Fruit fly (Drosophila melanogaster) whole organism, prepupa: ENCODE data around the gene raskol.

ENCODE experiments used
- Blimp-1 ChIP-seq: fragments of 200-800 bp; sonication (Bioruptor generic); optimal IDR thresholded peaks from 3 replicates; lab custom pipeline; 2017; ENCODE audit warnings: missing biosample characterization, missing genetic modification characterization, mild to moderate bottlenecking, moderate library complexity, missing genetic modification reagents
- CG11294 ChIP-seq: fragments of 200-800 bp; sonication (Bioruptor generic); IDR thresholded peaks from 2 replicates; pipeline ENCODE4 v1.3.6; 2022; ENCODE audit warnings: missing biosample characterization, missing genetic modification characterization
- CG11762 ChIP-seq: fragments of 200-800 bp; sonication (Bioruptor generic); optimal IDR thresholded peaks from 3 replicates; lab custom pipeline; 2016; ENCODE audit warnings: missing biosample characterization, missing genetic modification characterization; ENCODE audit not compliant: insufficient read depth
- CG11902 ChIP-seq: fragments of 200-800 bp; sonication (Bioruptor generic); optimal IDR thresholded peaks from 3 replicates; lab custom pipeline; 2016; ENCODE audit warnings: missing biosample characterization, missing genetic modification characterization
- CG16779 ChIP-seq: fragments of 200-800 bp; sonication (Bioruptor generic); optimal IDR thresholded peaks from 3 replicates; lab custom pipeline; 2017; ENCODE audit warnings: missing biosample characterization, mild to moderate bottlenecking, missing genetic modification characterization
- CG3032 ChIP-seq: fragments of 200-800 bp; optimal IDR thresholded peaks from 2 replicates; lab custom pipeline; 2019; ENCODE audit warnings: missing biosample characterization, mild to moderate bottlenecking, missing genetic modification characterization, moderate library complexity
- CG31627 ChIP-seq: fragments of 200-800 bp; sonication (Bioruptor generic); optimal IDR thresholded peaks from 3 replicates; lab custom pipeline; 2016; ENCODE audit warnings: missing biosample characterization, missing genetic modification characterization
- CG32006 ChIP-seq: fragments of 200-800 bp; sonication (Bioruptor generic); optimal IDR thresholded peaks from 3 replicates; lab custom pipeline; 2017; ENCODE audit warnings: missing biosample characterization, mild to moderate bottlenecking, missing genetic modification characterization
- CG34406 ChIP-seq: fragments of 200-800 bp; sonication (Bioruptor generic); optimal IDR thresholded peaks from 3 replicates; lab custom pipeline; 2016; ENCODE audit warnings: missing biosample characterization, missing genetic modification characterization
- CG3919 ChIP-seq: fragments of 200-800 bp; sonication (Bioruptor generic); optimal IDR thresholded peaks from 3 replicates; lab custom pipeline; 2016; ENCODE audit warnings: missing biosample characterization, missing genetic modification characterization
- CG4318 ChIP-seq: fragments of 200-800 bp; sonication (Bioruptor generic); optimal IDR thresholded peaks from 3 replicates; lab custom pipeline; 2017; ENCODE audit warnings: missing biosample characterization, mild to moderate bottlenecking, missing genetic modification characterization
- CG6163 ChIP-seq: fragments of 200-800 bp; sonication (Bioruptor generic); IDR thresholded peaks from 3 replicates; pipeline ENCODE4 v1.3.6; 2022; ENCODE audit warnings: missing biosample characterization, missing genetic modification characterization
- CG6276 ChIP-seq: fragments of 200-800 bp; sonication (Bioruptor generic); optimal IDR thresholded peaks from 2 replicates; lab custom pipeline; 2017; ENCODE audit warnings: missing biosample characterization, mild to moderate bottlenecking, missing genetic modification characterization
- CG6808 ChIP-seq: fragments of 200-800 bp; sonication (Bioruptor generic); optimal IDR thresholded peaks from 3 replicates; lab custom pipeline; 2017; ENCODE audit warnings: missing biosample characterization, missing genetic modification characterization, mild to moderate bottlenecking, moderate library complexity, missing genetic modification reagents
- CG6854 ChIP-seq: fragments of 200-800 bp; sonication (Bioruptor generic); optimal IDR thresholded peaks from 2 replicates; lab custom pipeline; 2017; ENCODE audit warnings: missing biosample characterization, mild to moderate bottlenecking, missing genetic modification characterization
- CG8319 ChIP-seq: fragments of 200-800 bp; sonication (Bioruptor generic); optimal IDR thresholded peaks from 3 replicates; lab custom pipeline; 2016; ENCODE audit warnings: missing biosample characterization, missing genetic modification characterization
- CG8632 ChIP-seq: fragments of 200-800 bp; sonication (Bioruptor generic); optimal IDR thresholded peaks from 3 replicates; lab custom pipeline; 2016; ENCODE audit warnings: missing biosample characterization, missing genetic modification characterization
- CG9139 ChIP-seq: fragments of 200-800 bp; sonication (Bioruptor generic); optimal IDR thresholded peaks from 3 replicates; lab custom pipeline; 2017; ENCODE audit warnings: missing biosample characterization, mild to moderate bottlenecking, missing genetic modification characterization
- Eip78C ChIP-seq: fragments of 200-800 bp; sonication (Bioruptor generic); peaks from one replicate; lab custom pipeline; 2016; ENCODE audit warnings: missing biosample characterization, missing genetic modification characterization
- Eip93F ChIP-seq: fragments of 200-800 bp; sonication (Bioruptor generic); optimal IDR thresholded peaks from 2 replicates; lab custom pipeline; 2016; ENCODE audit warnings: missing biosample characterization, mild to moderate bottlenecking, missing genetic modification characterization
- Ets21C ChIP-seq: fragments of 200-800 bp; sonication (Bioruptor generic); optimal IDR thresholded peaks from 3 replicates; lab custom pipeline; 2016; ENCODE audit warnings: missing biosample characterization, missing genetic modification characterization
- Ets96B ChIP-seq: fragments of 200-800 bp; optimal IDR thresholded peaks from 2 replicates; lab custom pipeline; 2019; ENCODE audit warnings: missing biosample characterization, mild to moderate bottlenecking, missing genetic modification characterization, moderate library complexity
- Hr38 ChIP-seq: sonication (Bioruptor generic); optimal IDR thresholded peaks from 2 replicates; lab custom pipeline; 2016; ENCODE audit warnings: missing biosample characterization, missing genetic modification characterization
- Hr4 ChIP-seq: fragments of 200-800 bp; sonication (Bioruptor generic); optimal IDR thresholded peaks from 3 replicates; lab custom pipeline; 2016; ENCODE audit warnings: missing biosample characterization, missing genetic modification characterization
- Lpt ChIP-seq: fragments of 200-800 bp; sonication (Bioruptor generic); optimal IDR thresholded peaks from 3 replicates; lab custom pipeline; 2016; ENCODE audit warnings: missing biosample characterization, missing genetic modification characterization
- Smox ChIP-seq: fragments of 200-800 bp; sonication (Bioruptor generic); optimal IDR thresholded peaks from 3 replicates; lab custom pipeline; 2016; ENCODE audit warnings: missing biosample characterization, missing genetic modification characterization
- Sox14 ChIP-seq: fragments of 200-800 bp; sonication (Bioruptor generic); optimal IDR thresholded peaks from 3 replicates; lab custom pipeline; 2016; ENCODE audit warnings: missing biosample characterization, missing genetic modification characterization
- achi ChIP-seq: fragments of 200-800 bp; sonication (Bioruptor generic); optimal IDR thresholded peaks from 3 replicates; lab custom pipeline; 2016; ENCODE audit warnings: missing biosample characterization, missing genetic modification characterization
- acj6 ChIP-seq: fragments of 200-800 bp; sonication (Bioruptor generic); optimal IDR thresholded peaks from 3 replicates; lab custom pipeline; 2016; ENCODE audit warnings: missing biosample characterization, missing genetic modification characterization
- dac ChIP-seq: fragments of 200-800 bp; sonication (Bioruptor generic); optimal IDR thresholded peaks from 2 replicates; lab custom pipeline; 2017; ENCODE audit warnings: missing biosample characterization, mild to moderate bottlenecking, missing genetic modification characterization
- dsx ChIP-seq: fragments of 200-800 bp; optimal IDR thresholded peaks from 3 replicates; lab custom pipeline; 2019; ENCODE audit warnings: missing biosample characterization, mild to moderate bottlenecking, missing genetic modification characterization, moderate library complexity; ENCODE audit not compliant: poor library complexity, severe bottlenecking
- eg ChIP-seq: fragments of 200-800 bp; sonication (Bioruptor generic); IDR thresholded peaks from 3 replicates; pipeline ENCODE4 v1.3.6; 2022; ENCODE audit warnings: missing biosample characterization, missing genetic modification characterization
- esn ChIP-seq: fragments of 200-800 bp; sonication (Bioruptor generic); optimal IDR thresholded peaks from 2 replicates; lab custom pipeline; 2016; ENCODE audit warnings: missing biosample characterization, mild to moderate bottlenecking, missing genetic modification characterization, moderate library complexity
- fd59A ChIP-seq: fragments of 200-800 bp; sonication (Bioruptor generic); optimal IDR thresholded peaks from 2 replicates; lab custom pipeline; 2017; ENCODE audit warnings: missing biosample characterization, mild to moderate bottlenecking, missing genetic modification characterization, missing genetic modification reagents
- fd85E ChIP-seq: fragments of 200-800 bp; sonication (Bioruptor generic); optimal IDR thresholded peaks from 3 replicates; lab custom pipeline; 2016; ENCODE audit warnings: missing biosample characterization, missing genetic modification characterization
- fkh ChIP-seq: fragments of 200-800 bp; sonication (Bioruptor generic); optimal IDR thresholded peaks from 3 replicates; lab custom pipeline; 2017; ENCODE audit warnings: missing biosample characterization, mild to moderate bottlenecking, missing genetic modification characterization, moderate library complexity
- lz ChIP-seq: fragments of 200-800 bp; sonication (Bioruptor generic); optimal IDR thresholded peaks from 3 replicates; lab custom pipeline; 2016; ENCODE audit warnings: missing biosample characterization, missing genetic modification characterization
- net ChIP-seq: fragments of 200-800 bp; sonication (Bioruptor generic); optimal IDR thresholded peaks from 3 replicates; lab custom pipeline; 2016; ENCODE audit warnings: missing biosample characterization, missing genetic modification characterization
- topi ChIP-seq: fragments of 200-800 bp; sonication (Bioruptor generic); optimal IDR thresholded peaks from 3 replicates; lab custom pipeline; 2016; ENCODE audit warnings: missing biosample characterization, missing genetic modification characterization
- vri ChIP-seq: fragments of 200-800 bp; sonication (Bioruptor generic); optimal IDR thresholded peaks from 3 replicates; lab custom pipeline; 2016; ENCODE audit warnings: missing biosample characterization, mild to moderate bottlenecking, missing genetic modification characterization

The raskol gene

DNA sequence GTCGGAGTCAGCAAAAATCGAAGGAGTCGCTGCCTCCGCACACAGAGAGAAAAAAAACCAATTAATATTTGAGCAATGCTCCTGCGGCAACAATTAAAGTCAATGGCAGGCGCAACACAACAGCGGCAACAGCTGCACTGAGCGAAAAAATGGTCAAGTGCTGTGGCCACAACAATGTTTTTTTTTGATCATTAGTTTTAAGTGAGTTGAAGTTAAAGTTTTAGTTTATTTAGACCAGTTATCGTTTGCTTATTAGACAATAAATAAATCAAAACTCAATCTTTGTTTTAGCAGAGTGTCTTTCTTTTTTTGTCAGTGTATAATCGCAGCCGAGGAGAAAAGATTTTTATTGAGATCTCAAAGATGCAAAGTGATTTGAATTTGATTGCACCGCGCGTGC, 50.6 kb downstream of the raskol start (continued):
- TF ChIP-seq net (peak; percentile 11), Ets96B (peak; percentile 9), CG3919 (GFP tag; lab: Kevin White, UChicago) (peak; percentile 44), esn (GFP tag; lab: Kevin White, UChicago) (peak; percentile 79), Blimp-1 (GFP tag; lab: Kevin White, UChicago) (no peak), achi (GFP tag; lab: Kevin White, UChicago) (peak; percentile 29), fd85E (GFP tag; lab: Kevin White, UChicago) (no peak), CG6854 (GFP tag; lab: Kevin White, UChicago) (peak; percentile 34), CG16779 (tag; lab: Kevin White, UChicago) (no peak), Hr38 (GFP tag; lab: Kevin White, UChicago) (no peak), CG11902 (GFP tag; lab: Kevin White, UChicago) (peak; percentile 25), CG11294 (GFP tag; lab: Robert Waterston, UW) (no peak), CG34406 (GFP tag; lab: Kevin White, UChicago) (peak; percentile 45), Sox14 (GFP tag; lab: Kevin White, UChicago) (peak; percentile 37), topi (GFP tag; lab: Kevin White, UChicago) (peak; percentile 77), Hr4 (GFP tag; lab: Kevin White, UChicago) (no peak), Eip93F (GFP tag; lab: Kevin White, UChicago) (peak; percentile 4)

DNA sequence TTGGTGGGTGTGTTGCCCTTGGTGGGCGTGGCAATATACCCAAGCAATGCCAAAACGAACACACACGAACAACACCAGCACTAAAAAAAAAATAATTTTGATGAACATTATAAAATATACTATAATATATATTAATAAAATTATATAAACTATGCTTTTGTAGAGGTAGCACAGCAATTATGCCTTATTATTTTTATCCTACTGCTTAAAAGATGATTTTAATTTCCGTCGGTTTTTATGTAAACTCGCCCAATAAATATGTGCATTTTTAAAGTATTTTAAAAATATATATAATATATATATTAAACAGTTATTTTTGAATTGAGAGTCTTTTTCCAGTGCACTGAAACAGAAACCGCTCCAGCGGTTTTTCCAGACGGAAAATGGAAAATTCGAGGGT, 52.3 kb downstream of the raskol start:
- TF ChIP-seq fd59A (GFP tag; lab: Kevin White, UChicago) (no peak), CG8319 (GFP tag; lab: Kevin White, UChicago) (no peak), lz (GFP tag; lab: Kevin White, UChicago) (no peak), CG11902 (GFP tag; lab: Kevin White, UChicago) (no peak), CG3919 (GFP tag; lab: Kevin White, UChicago) (no peak), eg (no peak), dsx (no peak), net (no peak), CG11762 (GFP tag; lab: Kevin White, UChicago) (no peak), CG3032 (tag; lab: Kevin White, UChicago) (no peak), acj6 (GFP tag; lab: Kevin White, UChicago) (no peak), CG9139 (no peak), CG6163 (no peak), CG6808 (no peak)

DNA sequence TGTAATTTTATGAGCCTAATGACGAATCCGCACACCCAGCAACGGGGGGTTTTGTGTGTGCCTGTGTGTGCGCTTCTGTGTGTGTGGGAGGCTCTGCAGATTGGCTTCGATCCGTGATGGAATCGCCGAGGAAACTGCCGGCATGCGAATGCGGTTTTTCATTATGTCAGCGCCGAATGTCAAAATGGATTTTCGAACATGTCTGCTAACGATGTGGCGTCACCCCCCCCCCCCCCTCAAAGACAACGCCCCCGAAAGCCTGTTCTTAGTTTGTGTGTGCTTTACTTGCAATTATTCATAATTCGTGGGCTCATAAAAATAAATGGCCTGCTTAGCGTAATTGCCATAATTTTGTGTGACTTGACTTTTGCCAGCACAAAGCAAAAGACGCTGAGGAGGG, 53.7 kb downstream of the raskol start:
- TF ChIP-seq dac (GFP tag; lab: Kevin White, UChicago) (no peak), Eip78C (GFP tag; lab: Kevin White, UChicago) (no peak), CG32006 (GFP tag; lab: Kevin White, UChicago) (no peak), CG8632 (GFP tag; lab: Kevin White, UChicago) (no peak), fkh (GFP tag; lab: Kevin White, UChicago) (no peak), CG6276 (no peak)

DNA sequence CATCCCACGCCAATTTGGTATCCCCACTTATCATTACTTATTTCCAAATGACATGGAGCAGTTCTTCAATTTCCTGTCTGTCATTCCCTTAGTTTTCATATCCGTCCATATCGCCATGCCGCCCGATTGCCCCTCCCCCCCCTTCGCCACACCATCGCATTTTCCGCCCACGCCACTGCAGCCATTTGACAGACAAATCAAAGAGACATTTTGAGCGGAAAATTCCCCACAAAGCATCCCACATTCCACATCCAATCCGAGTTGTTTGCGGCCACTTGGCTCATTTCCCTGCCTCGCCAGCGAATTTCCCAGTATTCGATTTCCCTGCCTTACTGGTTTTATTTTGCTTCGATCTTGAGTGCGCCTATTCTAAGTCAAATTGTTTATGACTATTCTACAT, 55.0 kb downstream of the raskol start:
- TF ChIP-seq CG3919 (GFP tag; lab: Kevin White, UChicago) (no peak), Lpt (no peak), vri (no peak), Ets21C (GFP tag; lab: Kevin White, UChicago) (no peak), acj6 (GFP tag; lab: Kevin White, UChicago) (no peak), Smox (no peak), topi (GFP tag; lab: Kevin White, UChicago) (no peak), CG32006 (GFP tag; lab: Kevin White, UChicago) (no peak), CG31627 (GFP tag; lab: Kevin White, UChicago) (no peak), net (no peak), dsx (no peak), fd59A (GFP tag; lab: Kevin White, UChicago) (no peak), CG4318 (GFP tag; lab: Kevin White, UChicago) (no peak)
- TF ChIP-seq, all 60 proteins: peak for 0
